Fruit fly (Drosophila melanogaster) whole organism, embryonic: ENCODE measurements around the gene bab2.

Source experiments
- Asciz ChIP-seq: fragments of 200-800 bp; sonication (Bioruptor generic); optimal IDR thresholded peaks from 2 replicates; lab custom pipeline; 2017; ENCODE audit warnings: missing biosample characterization, mild to moderate bottlenecking, missing genetic modification characterization, missing genetic modification reagents
- CG13775 ChIP-seq: fragments of 200-800 bp; sonication (Bioruptor generic); optimal IDR thresholded peaks from 3 replicates; lab custom pipeline; 2017; ENCODE audit warnings: missing biosample characterization, mild to moderate bottlenecking, missing genetic modification characterization
- CG7372 ChIP-seq: fragments of 200-800 bp; sonication (Bioruptor generic); IDR thresholded peaks from 2 replicates; pipeline ENCODE4 v1.3.6; 2022; ENCODE audit warnings: missing biosample characterization, missing genetic modification characterization
- Dll ChIP-seq: fragments of 200-800 bp; sonication (Bioruptor generic); IDR thresholded peaks from 4 replicates; pipeline ENCODE4 v1.3.6; 2022; ENCODE audit warnings: missing biosample characterization, missing genetic modification characterization; ENCODE audit not compliant: partially characterized antibody

- TF ChIP-seq Dll (GFP tag; lab: Robert Waterston, UW) (no peak), CG7372 (GFP tag; lab: Robert Waterston, UW) (no peak), Asciz (no peak), CG13775 (GFP tag; lab: Kevin White, UChicago) (no peak)
Measured at dm6 chr3L:1139376-1139775, 37.7 kb downstream of the bab2 start.
